Worm (Caenorhabditis elegans): ENCODE measurements around the gene aqp-10.

DNA sequence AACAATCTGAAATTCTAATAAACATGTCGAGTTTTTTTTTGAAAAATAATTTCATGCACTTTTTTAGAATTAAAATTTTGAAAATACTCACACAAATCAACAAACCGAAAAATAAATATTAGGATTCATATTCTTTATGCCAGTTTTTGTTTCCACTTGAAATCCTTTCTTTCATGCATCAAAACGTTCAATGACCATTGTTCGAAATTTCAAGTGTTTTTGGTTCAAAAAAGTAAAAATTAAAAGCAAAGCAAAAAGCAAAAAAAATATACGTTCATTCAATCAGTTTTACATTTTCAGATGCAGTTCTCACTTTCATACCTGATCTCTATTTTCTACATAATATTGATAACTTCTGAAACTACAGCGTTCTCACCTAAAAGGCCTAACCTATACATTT, 15.9 kb downstream of the aqp-10 start, which contains the start of gene ZK1321.1:
- TF ChIP-seq lsy-2 (tag; optimal IDR thresholded peaks at IDR 0.05) (no peak), pqm-1 (tag; optimal IDR thresholded peaks at IDR 0.05) (no peak), mdl-1 (tag; optimal IDR thresholded peaks at IDR 0.05) (no peak), hmg-1.1 (GFP tag; IDR thresholded peaks at IDR 0.05) (no peak), T26A8.4 (GFP tag; IDR thresholded peaks at IDR 0.05) (no peak), snpc-4 (tag; optimal IDR thresholded peaks at IDR 0.05) (no peak), unc-62 (GFP tag; optimal IDR thresholded peaks at IDR 0.05 in 1 of 2) (no peak), unc-62 (tag; optimal IDR thresholded peaks at IDR 0.05) (no peak), ztf-11 (tag; optimal IDR thresholded peaks at IDR 0.05) (no peak), ztf-7 (tag; optimal IDR thresholded peaks at IDR 0.05) (no peak), nhr-111 (GFP tag; optimal IDR thresholded peaks at IDR 0.05) (no peak), nhr-25 (tag; optimal IDR thresholded peaks at IDR 0.05; ENCODE audit: borderline replicate concordance, insufficient read depth) (no peak)
